Fruit fly (Drosophila melanogaster): ENCODE measurements around the gene CG7888.
A peak's percentile ranks its signal among the peaks of the same experiment; 100 is the strongest.

CG7888 gene

dm6 chr3L:11070372-11070854, 16.6 kb downstream of the CG7888 start, which contains the start of gene Mocs1 (continued):
- TF ChIP-seq CG9876 (GFP tag; optimal IDR thresholded peaks at IDR 0.05) = no peak
- no peak for TF ChIP-seq CG4854 (GFP tag; optimal IDR thresholded peaks at IDR 0.05)
- no peak for TF ChIP-seq CG17385 (GFP tag; optimal IDR thresholded peaks at IDR 0.05)
- TF ChIP-seq otp (GFP tag; IDR thresholded peaks at IDR 0.05) = 0 out of 3 replicates have a peak, but pooled peaks have one; percentile 24
- no peak for TF ChIP-seq CG2202 (tag; optimal IDR thresholded peaks at IDR 0.05)
- no peak for TF ChIP-seq Camta (GFP tag; optimal IDR thresholded peaks at IDR 0.05)
- no peak for TF ChIP-seq dan (GFP tag; IDR thresholded peaks at IDR 0.05)
- TF ChIP-seq crol (GFP tag; IDR thresholded peaks at IDR 0.05) = peak; percentile 96
- peak; percentile 49; the same call in 1 of the 2 replicates for TF ChIP-seq CG13287 (GFP tag; IDR thresholded peaks at IDR 0.05; ENCODE audit: partially characterized antibody)
- TF ChIP-seq CG3847 (GFP tag; IDR thresholded peaks at IDR 0.05) = peak; percentile 25; the same call in 1 of the 2 replicates
- TF ChIP-seq fru (optimal IDR thresholded peaks at IDR 0.05) = no peak
- TF ChIP-seq CG12155 (GFP tag; optimal IDR thresholded peaks at IDR 0.05) = no peak
- TF ChIP-seq fd64A (GFP tag; optimal IDR thresholded peaks at IDR 0.05) = no peak
- TF ChIP-seq ftz-f1 (GFP tag; optimal IDR thresholded peaks at IDR 0.05) = peak; percentile 40
- TF ChIP-seq hbn (GFP tag; IDR thresholded peaks at IDR 0.05; ENCODE audit: partially characterized antibody) = 0 out of 2 replicates have a peak, but pooled peaks have one; percentile 34
- no peak for TF ChIP-seq bbx (GFP tag; IDR thresholded peaks at IDR 0.05; ENCODE audit: partially characterized antibody)
- no peak for TF ChIP-seq Vsx1 (GFP tag; optimal IDR thresholded peaks at IDR 0.05)
- no peak for TF ChIP-seq CG17612 (GFP tag; IDR thresholded peaks at IDR 0.05)
- TF ChIP-seq CG12299 (tag; optimal IDR thresholded peaks at IDR 0.05) = no peak
- TF ChIP-seq vvl (GFP tag; IDR thresholded peaks at IDR 0.05) = 0 out of 2 replicates have a peak, but pooled peaks have one; percentile 8
- TF ChIP-seq CG12104 (GFP tag; optimal IDR thresholded peaks at IDR 0.05) = no peak
- no peak; the same call in 2 of the 3 replicates for TF ChIP-seq B-H1 (GFP tag; IDR thresholded peaks at IDR 0.05)
- TF ChIP-seq CG11085 (GFP tag; IDR thresholded peaks at IDR 0.05) = peak; percentile 20; the same call in 1 of the 2 replicates
- peak; percentile 8 for TF ChIP-seq Deaf1 (tag; optimal IDR thresholded peaks at IDR 0.05)

- TF ChIP-seq CG12391 (tag; optimal IDR thresholded peaks at IDR 0.05) (no peak), trem (tag; optimal IDR thresholded peaks at IDR 0.05) (no peak), ac (GFP tag; optimal IDR thresholded peaks at IDR 0.05) (no peak), Med (GFP tag) (peak; percentile 18), vnd (GFP tag; IDR thresholded peaks at IDR 0.05; ENCODE audit: partially characterized antibody) (no peak), Lim3 (GFP tag; IDR thresholded peaks at IDR 0.05) (no peak), CG16815 (GFP tag; optimal IDR thresholded peaks at IDR 0.05) (no peak), schlank (tag; optimal IDR thresholded peaks at IDR 0.05) (no peak), Pdp1 (GFP tag; optimal IDR thresholded peaks at IDR 0.05) (no peak), CG12236 (GFP tag; optimal IDR thresholded peaks at IDR 0.05) (no peak), CG18764 (GFP tag; optimal IDR thresholded peaks at IDR 0.05) (no peak), dmrt99B (tag; optimal IDR thresholded peaks at IDR 0.05) (no peak), exex (tag; optimal IDR thresholded peaks at IDR 0.05) (peak; percentile 79), peb (GFP tag; IDR thresholded peaks at IDR 0.05) (no peak), abd-A (tag; optimal IDR thresholded peaks at IDR 0.05) (no peak), nerfin-2 (GFP tag; IDR thresholded peaks at IDR 0.05; ENCODE audit: partially characterized antibody) (0 out of 2 replicates have a peak, but pooled peaks have one; percentile 27), CG4707 (GFP tag; optimal IDR thresholded peaks at IDR 0.05) (no peak), Gug (GFP tag; IDR thresholded peaks at IDR 0.05) (no peak), Elba2 (GFP tag; optimal IDR thresholded peaks at IDR 0.05) (no peak), pita (GFP tag; optimal IDR thresholded peaks at IDR 0.05) (no peak), CG3847 (GFP tag; IDR thresholded peaks at IDR 0.05) (no peak), Mad (GFP tag; optimal IDR thresholded peaks at IDR 0.05) (no peak), CG9215 (GFP tag; IDR thresholded peaks at IDR 0.05) (no peak), da (GFP tag; optimal IDR thresholded peaks at IDR 0.05) (no peak), grn (GFP tag; optimal IDR thresholded peaks at IDR 0.05) (peak; percentile 30), Poxn (GFP tag; IDR thresholded peaks at IDR 0.05) (no peak), mld (GFP tag; IDR thresholded peaks at IDR 0.05; ENCODE audit: partially characterized antibody) (no peak), dm (GFP tag; optimal IDR thresholded peaks at IDR 0.05) (no peak), Sry-δ (GFP tag; optimal IDR thresholded peaks at IDR 0.05) (no peak)
Measured at dm6 chr3L:11071057-11071456, 17.2 kb downstream of the CG7888 start.

All from whole organism, embryonic.